Fruit fly (Drosophila melanogaster) whole organism, wandering third instar larva: ENCODE data around the gene TTLL3A.

Source experiments
- fru ChIP-seq: fragments of 200-800 bp; sonication (Bioruptor generic); optimal IDR thresholded peaks from 3 replicates; lab custom pipeline; 2016; ENCODE audit warnings: missing biosample characterization, mild to moderate bottlenecking, missing genetic modification characterization
- h ChIP-seq: fragments of 200-800 bp; sonication (Bioruptor generic); optimal IDR thresholded peaks from 3 replicates; lab custom pipeline; 2016; ENCODE audit warnings: missing biosample characterization, mild to moderate bottlenecking, missing genetic modification characterization
- pan ChIP-seq: fragments of >200 bp; optimal IDR thresholded peaks from 2 replicates; lab custom pipeline; 2017
- psq ChIP-seq: fragments of 200-800 bp; sonication (Bioruptor generic); optimal IDR thresholded peaks from 3 replicates; lab custom pipeline; 2017; ENCODE audit warnings: missing biosample characterization, mild to moderate bottlenecking, missing genetic modification characterization, moderate library complexity

dm6 chr2L:6745522-6745921, 5.5 kb upstream of the TTLL3A start, which contains the start of gene CG31910:
- TF ChIP-seq pan (lab: Kevin White, UChicago) (no peak), h (GFP tag; lab: Kevin White, UChicago) (no peak), fru (GFP tag; lab: Kevin White, UChicago) (no peak), psq (no peak)
